Worm (Caenorhabditis elegans): ENCODE results near the gene Y37D8A.2.

Gene Y37D8A.2

DNA sequence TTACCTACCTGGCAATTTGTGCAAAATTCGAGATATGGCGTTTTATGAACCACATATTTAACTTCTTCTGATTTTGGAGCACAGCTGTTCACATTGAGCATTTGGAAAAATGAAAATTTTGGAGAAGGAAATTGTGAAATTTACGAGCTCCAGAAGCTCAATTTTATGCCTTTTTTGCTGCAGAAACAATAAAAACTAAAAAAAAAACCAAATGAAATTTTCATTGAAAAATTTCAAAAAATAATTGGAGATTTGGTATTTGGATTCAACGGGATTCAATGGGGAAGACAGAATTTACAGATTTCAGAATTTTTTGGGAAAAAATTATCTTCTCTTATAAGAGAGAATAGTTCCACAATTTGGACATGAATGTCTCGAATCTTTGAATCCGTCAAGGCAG, 36.6 kb downstream of the Y37D8A.2 start, which contains the start of gene Y37D8A.26:
Y37D8A.26 (minus strand) TSS at position 101 of the 400 bp plus-strand sequence.
- TF ChIP-seq hnd-1 (tag; optimal IDR thresholded peaks at IDR 0.05) = no peak
- no peak for TF ChIP-seq scrt-1 (GFP tag; IDR thresholded peaks at IDR 0.05)
- TF ChIP-seq sea-1 (GFP tag; conservative IDR thresholded peaks at IDR 0.05) = no peak
- no peak for TF ChIP-seq tbx-11 (GFP tag; IDR thresholded peaks at IDR 0.05)
- no peak for TF ChIP-seq tbx-37 (GFP tag; conservative IDR thresholded peaks at IDR 0.05)

DNA sequence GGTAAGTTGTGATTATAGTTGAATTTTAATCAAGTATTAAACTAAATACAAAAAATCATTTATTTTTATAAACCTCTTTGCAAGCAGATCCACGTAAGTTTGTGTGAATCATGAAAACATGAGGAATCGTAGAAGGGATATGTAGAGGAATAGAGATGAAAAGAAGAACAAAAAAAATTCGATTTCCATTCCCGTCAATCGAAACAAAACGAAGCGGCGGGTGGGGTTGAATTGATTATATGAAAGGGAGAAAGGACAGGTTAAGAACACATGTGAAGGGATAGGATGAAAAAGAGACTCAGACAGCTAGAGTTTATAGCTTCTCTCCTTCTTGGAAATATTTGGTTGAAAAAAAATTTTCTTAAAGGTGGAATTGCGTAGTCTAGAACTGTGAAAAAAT, 40.1 kb downstream of the Y37D8A.2 start:
- TF ChIP-seq flt-1 (GFP tag; IDR thresholded peaks at IDR 0.05) (no peak), ama-1 (optimal IDR thresholded peaks at IDR 0.05) (no peak), tra-4 (tag; optimal IDR thresholded peaks at IDR 0.05) (no peak), ceh-36 (tag; optimal IDR thresholded peaks at IDR 0.05) (no peak), aly-1 (tag; optimal IDR thresholded peaks at IDR 0.05) (no peak)

DNA sequence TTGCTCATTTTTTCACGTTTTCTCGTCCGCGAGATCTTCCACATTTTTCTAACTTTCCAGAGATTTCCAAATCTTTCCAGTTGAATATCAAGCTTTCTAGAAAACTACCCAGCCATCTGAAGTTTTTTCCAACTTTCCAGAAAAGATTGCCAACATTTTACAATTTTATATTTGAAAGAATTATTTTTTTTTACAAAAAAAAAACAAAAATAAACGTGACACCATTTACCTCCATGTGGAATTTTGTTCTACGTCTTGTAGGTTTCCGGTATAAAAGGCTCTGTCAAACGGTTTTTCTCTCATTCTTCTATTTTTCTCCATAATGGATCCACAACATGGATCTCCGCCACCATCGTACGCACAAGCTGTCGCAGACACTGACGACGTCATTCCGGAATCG, 44.7 kb downstream of the Y37D8A.2 start, which contains the start of gene Y37D8A.8:
Y37D8A.8 (plus strand) TSS at position 301 of the 400 bp plus-strand sequence.
- TF ChIP-seq flt-1 (GFP tag; IDR thresholded peaks at IDR 0.05) = no peak
- no peak for TF ChIP-seq aly-1 (tag; optimal IDR thresholded peaks at IDR 0.05)
- no peak for TF ChIP-seq F13C5.2 (tag; optimal IDR thresholded peaks at IDR 0.05)
- TF ChIP-seq tbx-37 (GFP tag; conservative IDR thresholded peaks at IDR 0.05) = no peak
- TF ChIP-seq hmg-4 (GFP tag; optimal IDR thresholded peaks at IDR 0.05) = no peak
- no peak for TF ChIP-seq ceh-13 (GFP tag; optimal IDR thresholded peaks at IDR 0.05)

DNA sequence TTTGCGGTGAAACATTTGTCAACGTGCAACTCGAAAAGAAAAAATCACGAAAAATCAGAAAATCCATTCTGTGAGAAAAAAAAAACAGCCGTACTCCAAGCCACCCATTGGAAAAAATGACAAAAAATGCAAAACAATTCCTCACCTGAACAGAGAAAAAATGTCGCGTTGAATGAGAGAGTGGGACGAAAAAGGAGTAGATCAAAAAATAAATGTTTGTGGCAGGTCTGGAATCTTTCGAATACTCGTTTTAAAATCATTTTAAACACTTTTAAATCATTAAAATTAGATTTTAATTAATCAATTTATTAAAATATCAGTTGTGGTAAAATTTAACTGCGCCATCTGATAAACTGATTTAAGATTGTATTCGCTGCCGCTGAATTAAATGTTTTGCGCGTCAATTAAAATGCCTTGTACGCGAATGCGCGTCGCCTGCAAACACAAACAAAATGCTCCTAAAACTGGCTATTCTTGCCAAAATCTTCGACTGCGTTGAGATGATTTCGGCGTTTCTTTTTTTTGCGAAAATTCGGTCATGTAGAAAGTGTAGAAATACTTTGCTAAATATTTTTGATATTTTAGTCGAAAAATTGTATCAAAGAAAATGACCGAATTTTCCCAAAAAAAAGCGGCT, 50.2 kb downstream of the Y37D8A.2 start, which contains the start of gene Y37D8A.6:
Y37D8A.6 (minus strand) TSS at position 238 of the 637 bp plus-strand sequence.
- TF ChIP-seq B0310.2 (tag; optimal IDR thresholded peaks at IDR 0.05) (no peak), F13C5.2 (tag; optimal IDR thresholded peaks at IDR 0.05) (peak; percentile 9), flt-1 (GFP tag; IDR thresholded peaks at IDR 0.05) (no peak), tra-4 (tag; optimal IDR thresholded peaks at IDR 0.05) (no peak), tbx-11 (GFP tag; IDR thresholded peaks at IDR 0.05) (no peak), scrt-1 (GFP tag; IDR thresholded peaks at IDR 0.05) (no peak)

- TF ChIP-seq B0310.2 (tag; optimal IDR thresholded peaks at IDR 0.05) = no peak
- peak; percentile 63; the same call in 1 of the 2 replicates for TF ChIP-seq tbx-11 (GFP tag; IDR thresholded peaks at IDR 0.05)
- peak; percentile 41 for TF ChIP-seq hmg-4 (GFP tag; optimal IDR thresholded peaks at IDR 0.05)
- TF ChIP-seq pes-1 (GFP tag; IDR thresholded peaks at IDR 0.05) = peak; percentile 81
- peak; percentile 33 for TF ChIP-seq hmbx-1 (tag; optimal IDR thresholded peaks at IDR 0.05)
- TF ChIP-seq scrt-1 (GFP tag; IDR thresholded peaks at IDR 0.05) = no peak
- 0 out of 2 replicates have a peak, but pooled peaks have one; percentile 22 for TF ChIP-seq sea-1 (GFP tag; conservative IDR thresholded peaks at IDR 0.05)
- peak; percentile 48 for TF ChIP-seq hnd-1 (tag; optimal IDR thresholded peaks at IDR 0.05)
- no peak for TF ChIP-seq ama-1 (optimal IDR thresholded peaks at IDR 0.05)
- TF ChIP-seq ceh-36 (tag; optimal IDR thresholded peaks at IDR 0.05) = peak; percentile 54
- peak; percentile 69; the same call in 1 of the 2 replicates for TF ChIP-seq tbx-37 (GFP tag; conservative IDR thresholded peaks at IDR 0.05)
- TF ChIP-seq ceh-13 (GFP tag; optimal IDR thresholded peaks at IDR 0.05) = peak; percentile 34
- no peak for TF ChIP-seq aly-1 (tag; optimal IDR thresholded peaks at IDR 0.05)
- TF ChIP-seq tra-4 (tag; optimal IDR thresholded peaks at IDR 0.05) = no peak
- TF ChIP-seq flt-1 (GFP tag; IDR thresholded peaks at IDR 0.05) = peak; percentile 68; the same call in 1 of the 2 replicates
- TF ChIP-seq ets-7 (tag; optimal IDR thresholded peaks at IDR 0.05) = peak; percentile 3
- TF ChIP-seq F13C5.2 (tag; optimal IDR thresholded peaks at IDR 0.05) = peak; percentile 91
These were observed 54.6 kb downstream of the Y37D8A.2 start, which contains the start of the genes mrg-1 and spcs-2 for ce11 chrIII:12874606-12875066. TSS of gene mrg-1 (minus strand) at chrIII:12874656. TSS of gene spcs-2 (plus strand) at chrIII:12875031.

Measured in whole organism, early embryonic.